Worm (Caenorhabditis elegans): ENCODE data around the gene F36H1.12.
A peak's percentile ranks its signal among the peaks of the same experiment; 100 is the strongest.

DNA sequence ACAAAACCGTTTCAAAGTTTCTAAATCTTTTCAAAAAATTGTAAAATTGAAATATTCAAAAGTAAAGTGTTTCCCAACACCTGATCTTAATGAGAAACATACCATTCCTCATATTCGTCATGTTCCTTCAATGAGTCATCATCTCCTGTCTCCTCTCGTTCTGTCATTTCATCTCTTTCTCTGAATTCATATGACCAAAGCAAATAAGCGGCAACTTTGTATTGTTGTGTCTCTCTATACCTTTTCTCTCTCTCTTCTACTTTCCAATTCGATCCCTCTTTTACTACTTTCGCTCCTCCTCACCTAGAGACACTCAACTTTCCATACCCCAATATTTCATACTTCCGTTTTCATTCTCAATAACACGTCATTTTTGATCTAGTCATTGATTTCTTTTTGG lies 45.2 kb downstream of the F36H1.12 start:
- TF ChIP-seq elt-2 (tag; optimal IDR thresholded peaks at IDR 0.05) (no peak), nhr-77 (tag; optimal IDR thresholded peaks at IDR 0.05) (no peak), lsy-2 (tag; optimal IDR thresholded peaks at IDR 0.05) (peak; percentile 5 to 52), nhr-19 (GFP tag; conservative IDR thresholded peaks at IDR 0.05) (no peak), aly-2 (tag; optimal IDR thresholded peaks at IDR 0.05) (no peak), blmp-1 (tag; optimal IDR thresholded peaks at IDR 0.05) (peak; percentile 96), ceh-8 (GFP tag; optimal IDR thresholded peaks at IDR 0.05) (no peak), ama-1 (optimal IDR thresholded peaks at IDR 0.05) (no peak), skn-1 (tag; optimal IDR thresholded peaks at IDR 0.05) (peak; percentile 41), unc-62 (GFP tag; optimal IDR thresholded peaks at IDR 0.05) (no peak), mdl-1 (tag; optimal IDR thresholded peaks at IDR 0.05) (no peak)
